Worm (Caenorhabditis elegans) whole organism, early embryonic: ENCODE measurements around the gene Y97E10AR.1.

Source experiments
- B0310.2 ChIP-seq: sonication (generic microtip); optimal IDR thresholded peaks from 2 replicates; lab custom pipeline; 2016; ENCODE audit warnings: mild to moderate bottlenecking, missing genetic modification characterization, missing compliant biosample characterization
- F13C5.2 ChIP-seq: sonication (generic microtip); optimal IDR thresholded peaks from 2 replicates; lab custom pipeline; 2017; ENCODE audit warnings: mild to moderate bottlenecking, missing genetic modification characterization, inconsistent platforms, missing compliant biosample characterization
- aly-1 ChIP-seq: sonication (generic microtip); optimal IDR thresholded peaks from 2 replicates; lab custom pipeline; 2016; ENCODE audit warnings: missing genetic modification characterization, missing compliant biosample characterization
- ama-1 ChIP-seq: fragments of 150-350 bp; optimal IDR thresholded peaks from 2 replicates; lab custom pipeline; 2014
- ceh-13 ChIP-seq: fragments of 200-800 bp; sonication (Bioruptor generic); optimal IDR thresholded peaks from 2 replicates; lab custom pipeline; 2018; ENCODE audit warnings: mild to moderate bottlenecking, missing genetic modification characterization, missing compliant biosample characterization
- ceh-36 ChIP-seq: sonication (generic microtip); optimal IDR thresholded peaks from 2 replicates; lab custom pipeline; 2016; ENCODE audit warnings: missing genetic modification characterization, inconsistent platforms, missing compliant biosample characterization
- ets-7 ChIP-seq: sonication (generic microtip); optimal IDR thresholded peaks from 2 replicates; lab custom pipeline; 2016; ENCODE audit warnings: missing genotype, missing genetic modification characterization, missing compliant biosample characterization
- flt-1 ChIP-seq: fragments of 200-800 bp; sonication (Bioruptor generic); IDR thresholded peaks from 2 replicates; pipeline ENCODE4 v1.3.6; 2022; ENCODE audit warnings: missing genetic modification characterization, missing compliant biosample characterization
- hmbx-1 ChIP-seq: sonication (generic microtip); optimal IDR thresholded peaks from 2 replicates; lab custom pipeline; 2016; ENCODE audit warnings: mild to moderate bottlenecking, missing genetic modification characterization, missing compliant biosample characterization
- hnd-1 ChIP-seq: sonication (generic microtip); optimal IDR thresholded peaks from 2 replicates; lab custom pipeline; 2016; ENCODE audit warnings: missing genetic modification characterization, missing compliant biosample characterization
- pes-1 ChIP-seq: fragments of 200-800 bp; sonication (Bioruptor generic); IDR thresholded peaks from 2 replicates; pipeline ENCODE4 v1.3.6; 2022; ENCODE audit warnings: missing genetic modification reagents, missing genetic modification characterization, missing compliant biosample characterization
- sea-1 ChIP-seq: fragments of 200-800 bp; sonication (Bioruptor generic); conservative IDR thresholded peaks from 2 replicates; pipeline ENCODE4 v1.3.6; 2022; ENCODE audit warnings: missing genetic modification characterization, missing compliant biosample characterization
- tbx-37 ChIP-seq: fragments of 200-800 bp; sonication (Bioruptor generic); conservative IDR thresholded peaks from 2 replicates; pipeline ENCODE4 v1.3.6; 2022; ENCODE audit warnings: missing genetic modification reagents, missing genetic modification characterization, missing compliant biosample characterization
- tra-4 ChIP-seq: sonication (generic microtip); optimal IDR thresholded peaks from 2 replicates; lab custom pipeline; 2017; ENCODE audit warnings: missing genetic modification characterization, missing compliant biosample characterization

- TF ChIP-seq ets-7 (tag; lab: Kevin White, UChicago) (no peak), flt-1 (GFP tag; lab: Robert Waterston, UW) (no peak), hnd-1 (no peak), ama-1 (lab: Kevin White, UChicago) (no peak), B0310.2 (tag; lab: Kevin White, UChicago) (no peak), ceh-13 (GFP tag; lab: Kevin White, UChicago) (no peak), ceh-36 (tag; lab: Kevin White, UChicago) (no peak), tra-4 (no peak), F13C5.2 (no peak), hmbx-1 (no peak), pes-1 (GFP tag; lab: Robert Waterston, UW) (no peak), sea-1 (GFP tag; lab: Robert Waterston, UW) (no peak), aly-1 (no peak), tbx-37 (GFP tag; lab: Robert Waterston, UW) (no peak)
Observed at ce11 chrV:7994570-7994969, 6.7 kb upstream of the Y97E10AR.1 start, which contains the start of gene ceh-76.
